Fruit fly (Drosophila melanogaster) whole organism, embryonic: Measurements from ENCODE around the gene Ubi-p5E.
A peak's percentile ranks its signal among the peaks of the same experiment; 100 is the strongest.

Source experiments
- ATbp ChIP-seq: fragments of 200-800 bp; sonication (Bioruptor generic); optimal IDR thresholded peaks from 2 replicates; lab custom pipeline; 2017; ENCODE audit warnings: missing biosample characterization, mild to moderate bottlenecking, missing genetic modification characterization, missing genetic modification reagents
- CG10321 ChIP-seq: fragments of 200-800 bp; sonication (Bioruptor generic); IDR thresholded peaks from 2 replicates; pipeline ENCODE4 v1.3.6; 2022; ENCODE audit warnings: missing biosample characterization, missing genetic modification characterization
- CG10979 ChIP-seq: fragments of 200-800 bp; sonication (Bioruptor generic); optimal IDR thresholded peaks from 2 replicates; lab custom pipeline; 2018; ENCODE audit warnings: missing biosample characterization, mild to moderate bottlenecking, missing genetic modification characterization, moderate library complexity
- CG12744 ChIP-seq: fragments of 200-800 bp; sonication (Bioruptor generic); optimal IDR thresholded peaks from 2 replicates; lab custom pipeline; 2016; ENCODE audit warnings: missing biosample characterization, missing genetic modification characterization
- CG13123 ChIP-seq: fragments of 200-800 bp; sonication (Bioruptor generic); optimal IDR thresholded peaks from 2 replicates; lab custom pipeline; 2016; ENCODE audit warnings: missing biosample characterization, missing genetic modification characterization
- CG13296 ChIP-seq: fragments of 200-800 bp; sonication (Bioruptor generic); optimal IDR thresholded peaks from 3 replicates; lab custom pipeline; 2018; ENCODE audit warnings: missing biosample characterization, mild to moderate bottlenecking, missing genetic modification characterization
- CG16815 ChIP-seq: fragments of 200-800 bp; sonication (Bioruptor generic); optimal IDR thresholded peaks from 3 replicates; lab custom pipeline; 2017; ENCODE audit warnings: missing biosample characterization, mild to moderate bottlenecking, missing genetic modification characterization
- CG2120 ChIP-seq: fragments of 200-800 bp; sonication (Bioruptor generic); optimal IDR thresholded peaks from 3 replicates; lab custom pipeline; 2016; ENCODE audit warnings: missing biosample characterization, missing genetic modification characterization
- CG2199 ChIP-seq: fragments of 200-800 bp; sonication (Bioruptor generic); IDR thresholded peaks from 3 replicates; pipeline ENCODE4 v1.3.6; 2022; ENCODE audit warnings: missing biosample characterization, missing genetic modification characterization
- CG3407 ChIP-seq: fragments of 200-800 bp; sonication (Bioruptor generic); optimal IDR thresholded peaks from 2 replicates; lab custom pipeline; 2018; ENCODE audit warnings: missing biosample characterization, mild to moderate bottlenecking, missing genetic modification characterization
- CG34376 ChIP-seq: fragments of 200-800 bp; sonication (Bioruptor generic); optimal IDR thresholded peaks from 2 replicates; lab custom pipeline; 2018; ENCODE audit warnings: missing biosample characterization, mild to moderate bottlenecking, missing genetic modification characterization
- CG3995 ChIP-seq: fragments of 200-800 bp; sonication (Bioruptor generic); optimal IDR thresholded peaks from 3 replicates; lab custom pipeline; 2016; ENCODE audit warnings: missing biosample characterization, missing genetic modification characterization
- CG4424 ChIP-seq: fragments of 200-800 bp; sonication (Bioruptor generic); optimal IDR thresholded peaks from 3 replicates; lab custom pipeline; 2016; ENCODE audit warnings: missing biosample characterization, missing genetic modification characterization
- CG6654 ChIP-seq: fragments of 200-800 bp; sonication (Bioruptor generic); optimal IDR thresholded peaks from 2 replicates; lab custom pipeline; 2017; ENCODE audit warnings: missing biosample characterization, mild to moderate bottlenecking, missing genetic modification characterization
- CG6791 ChIP-seq: fragments of 200-800 bp; sonication (Bioruptor generic); IDR thresholded peaks from 3 replicates; pipeline ENCODE4 v1.3.6; 2022; ENCODE audit warnings: missing biosample characterization, missing genetic modification characterization; ENCODE audit not compliant: partially characterized antibody
- CG6813 ChIP-seq: fragments of 200-800 bp; sonication (Bioruptor generic); optimal IDR thresholded peaks from 2 replicates; lab custom pipeline; 2017; ENCODE audit warnings: missing biosample characterization, missing genetic modification characterization, mild to moderate bottlenecking, moderate library complexity, missing genetic modification reagents
- CTCF ChIP-seq: fragments of 200-800 bp; sonication (Bioruptor generic); optimal IDR thresholded peaks from 2 replicates; lab custom pipeline; 2017; ENCODE audit warnings: missing biosample characterization, mild to moderate bottlenecking, missing genetic modification characterization, moderate library complexity
- Camta ChIP-seq: fragments of 200-800 bp; sonication (Bioruptor generic); optimal IDR thresholded peaks from 2 replicates; lab custom pipeline; 2016; ENCODE audit warnings: missing biosample characterization, missing genetic modification characterization
- Dip2 ChIP-seq: fragments of 200-800 bp; sonication (Bioruptor generic); IDR thresholded peaks from 2 replicates; pipeline ENCODE4 v1.3.6; 2022; ENCODE audit warnings: missing biosample characterization, missing genetic modification characterization
- Dll ChIP-seq: fragments of 200-800 bp; sonication (Bioruptor generic); IDR thresholded peaks from 4 replicates; pipeline ENCODE4 v1.3.6; 2022; ENCODE audit warnings: missing biosample characterization, missing genetic modification characterization; ENCODE audit not compliant: partially characterized antibody
- Doc3 ChIP-seq: fragments of 200-800 bp; sonication (Bioruptor generic); IDR thresholded peaks from 3 replicates; pipeline ENCODE4 v1.3.6; 2022; ENCODE audit warnings: missing biosample characterization, missing genetic modification characterization; ENCODE audit not compliant: partially characterized antibody
- Hr3 ChIP-seq: fragments of 200-800 bp; sonication (Bioruptor generic); optimal IDR thresholded peaks from 3 replicates; lab custom pipeline; 2016; ENCODE audit warnings: missing biosample characterization, missing genetic modification characterization
- Pdp1 ChIP-seq, 2 experiments: fragments of 200-800 bp; sonication (Bioruptor generic); optimal IDR thresholded peaks; 3 replicates each; lab custom pipeline; 2016; ENCODE audit warnings: missing biosample characterization in 2 of 2, missing genetic modification characterization in 2 of 2, mild to moderate bottlenecking in 1 of 2, moderate library complexity in 1 of 2
- Sox102F ChIP-seq: fragments of 200-800 bp; sonication (Bioruptor generic); optimal IDR thresholded peaks from 2 replicates; lab custom pipeline; 2018; ENCODE audit warnings: missing biosample characterization, mild to moderate bottlenecking, missing genetic modification characterization, moderate library complexity
- ase ChIP-seq: fragments of 200-800 bp; sonication (Bioruptor generic); IDR thresholded peaks from 3 replicates; pipeline ENCODE4 v1.3.6; 2022; ENCODE audit warnings: missing biosample characterization, missing genetic modification characterization
- az2 ChIP-seq: fragments of 200-800 bp; sonication (Bioruptor generic); optimal IDR thresholded peaks from 3 replicates; lab custom pipeline; 2016; ENCODE audit warnings: missing biosample characterization, missing genetic modification characterization
- bowl ChIP-seq: fragments of 200-800 bp; sonication (Bioruptor generic); IDR thresholded peaks from 2 replicates; pipeline ENCODE4 v1.3.6; 2022; ENCODE audit warnings: missing biosample characterization, missing genetic modification characterization
- chinmo ChIP-seq: fragments of 200-800 bp; sonication (Bioruptor generic); IDR thresholded peaks from 4 replicates; pipeline ENCODE4 v1.3.6; 2022; ENCODE audit warnings: missing biosample characterization, missing genetic modification characterization; ENCODE audit not compliant: partially characterized antibody
- inv ChIP-seq: fragments of 200-800 bp; sonication (Bioruptor generic); IDR thresholded peaks from 2 replicates; pipeline ENCODE4 v1.3.6; 2022; ENCODE audit warnings: missing biosample characterization, missing genetic modification characterization; ENCODE audit not compliant: partially characterized antibody
- kah ChIP-seq: fragments of 200-800 bp; sonication (Bioruptor generic); optimal IDR thresholded peaks from 2 replicates; lab custom pipeline; 2018; ENCODE audit warnings: missing biosample characterization, mild to moderate bottlenecking, missing genetic modification characterization
- mld ChIP-seq: fragments of 200-800 bp; sonication (Bioruptor generic); IDR thresholded peaks from 3 replicates; pipeline ENCODE4 v1.3.6; 2022; ENCODE audit warnings: missing biosample characterization, missing genetic modification characterization; ENCODE audit not compliant: partially characterized antibody
- nerfin-1 ChIP-seq: fragments of 200-800 bp; sonication (Bioruptor generic); optimal IDR thresholded peaks from 3 replicates; lab custom pipeline; 2019; ENCODE audit warnings: missing biosample characterization, mild to moderate bottlenecking, missing genetic modification characterization, moderate library complexity
- nerfin-2 ChIP-seq: fragments of 200-800 bp; sonication (Bioruptor generic); IDR thresholded peaks from 2 replicates; pipeline ENCODE4 v1.3.6; 2022; ENCODE audit warnings: missing biosample characterization, missing genetic modification characterization; ENCODE audit not compliant: partially characterized antibody
- pros ChIP-seq: fragments of 200-800 bp; sonication (Bioruptor generic); optimal IDR thresholded peaks from 3 replicates; lab custom pipeline; 2019; ENCODE audit warnings: missing biosample characterization, mild to moderate bottlenecking, missing genetic modification characterization, moderate library complexity
- rib ChIP-seq: fragments of 200-800 bp; sonication (Bioruptor generic); IDR thresholded peaks from 2 replicates; pipeline ENCODE4 v1.3.6; 2022; ENCODE audit warnings: missing biosample characterization, missing genetic modification characterization
- scrt ChIP-seq: fragments of 200-800 bp; sonication (Bioruptor generic); optimal IDR thresholded peaks from 2 replicates; lab custom pipeline; 2018; ENCODE audit warnings: missing biosample characterization, mild to moderate bottlenecking, missing genetic modification characterization, moderate library complexity
- sim ChIP-seq: fragments of 200-800 bp; sonication (Bioruptor generic); IDR thresholded peaks from 2 replicates; pipeline ENCODE4 v1.3.6; 2022; ENCODE audit warnings: missing biosample characterization, missing genetic modification characterization
- slbo ChIP-seq: fragments of 200-800 bp; sonication (Bioruptor generic); IDR thresholded peaks from 2 replicates; pipeline ENCODE4 v1.3.6; 2022; ENCODE audit warnings: missing biosample characterization, missing genetic modification characterization
- sna ChIP-seq: fragments of 200-800 bp; sonication (Bioruptor generic); IDR thresholded peaks from 2 replicates; pipeline ENCODE4 v1.3.6; 2022; ENCODE audit warnings: missing biosample characterization, missing genetic modification characterization; ENCODE audit not compliant: partially characterized antibody
- unc-4 ChIP-seq: fragments of 200-800 bp; sonication (Bioruptor generic); IDR thresholded peaks from 2 replicates; pipeline ENCODE4 v1.3.6; 2022; ENCODE audit warnings: missing biosample characterization, missing genetic modification characterization; ENCODE audit not compliant: partially characterized antibody
- wor ChIP-seq: fragments of 200-800 bp; sonication (Bioruptor generic); IDR thresholded peaks from 2 replicates; pipeline ENCODE4 v1.3.6; 2022; ENCODE audit warnings: missing biosample characterization, missing genetic modification characterization
- zen ChIP-seq: fragments of 200-800 bp; sonication (Bioruptor generic); optimal IDR thresholded peaks from 3 replicates; lab custom pipeline; 2018; ENCODE audit warnings: missing biosample characterization, mild to moderate bottlenecking, missing genetic modification characterization, moderate library complexity

Ubi-p5E gene

DNA sequence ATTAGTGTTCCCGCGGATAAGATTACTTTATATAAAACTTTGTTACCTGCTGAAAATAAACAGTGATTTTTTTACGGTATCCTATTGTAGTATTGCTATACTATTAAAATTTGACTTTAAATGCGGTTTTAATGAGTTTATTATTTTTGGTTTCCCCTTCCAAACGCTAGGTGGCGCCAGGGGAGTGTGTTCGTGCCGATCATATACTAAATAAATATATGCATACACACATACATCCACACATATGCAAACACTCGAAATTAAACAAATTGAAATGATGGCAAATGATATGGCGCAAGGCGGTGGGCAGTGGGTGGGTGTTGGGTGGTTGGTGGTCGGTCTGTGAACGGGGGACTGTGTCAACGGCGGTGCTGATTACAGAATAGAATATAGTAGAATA is 25.7 kb downstream of the Ubi-p5E start (continued):
- TF ChIP-seq sim (GFP tag; lab: Robert Waterston, UW) (no peak), nerfin-2 (no peak), Dip2 (no peak), CG2199 (GFP tag; lab: Robert Waterston, UW) (no peak), CG34376 (GFP tag; lab: Kevin White, UChicago) (no peak), Sox102F (GFP tag; lab: Kevin White, UChicago) (peak; percentile 12), CG6791 (no peak), sna (no peak), CG16815 (GFP tag; lab: Kevin White, UChicago) (no peak), Hr3 (GFP tag; lab: Kevin White, UChicago) (no peak), pros (no peak), ATbp (GFP tag; lab: Kevin White, UChicago) (peak; percentile 54), scrt (GFP tag; lab: Kevin White, UChicago) (no peak), Doc3 (GFP tag; lab: Robert Waterston, UW) (no peak), wor (no peak), nerfin-1 (tag; lab: Kevin White, UChicago) (no peak), slbo (GFP tag; lab: Robert Waterston, UW) (no peak), CG12744 (GFP tag; lab: Kevin White, UChicago) (no peak), Dll (no peak), CG10979 (tag; lab: Kevin White, UChicago) (peak; percentile 79), CG6813 (peak; percentile 8), CG2120 (GFP tag; lab: Kevin White, UChicago) (no peak), CG6654 (GFP tag; lab: Kevin White, UChicago) (no peak), mld (GFP tag; lab: Robert Waterston, UW) (no peak), CG13296 (GFP tag; lab: Kevin White, UChicago) (peak; percentile 13), bowl (GFP tag; lab: Robert Waterston, UW) (no peak), ase (GFP tag; lab: Robert Waterston, UW) (no peak), CG13123 (GFP tag; lab: Kevin White, UChicago) (no peak), CG4424 (GFP tag; lab: Kevin White, UChicago) (no peak), kah (GFP tag; lab: Kevin White, UChicago) (no peak), rib (GFP tag; lab: Robert Waterston, UW) (no peak), CG3995 (GFP tag; lab: Kevin White, UChicago) (no peak), az2 (GFP tag; lab: Kevin White, UChicago) (no peak), zen (tag; lab: Kevin White, UChicago) (peak; percentile 57), CTCF (GFP tag; lab: Kevin White, UChicago) (peak; percentile 90), chinmo (GFP tag; lab: Robert Waterston, UW) (0 out of 4 replicates have a peak, but pooled peaks have one; percentile 38), Pdp1 (GFP tag; optimal IDR thresholded peaks at IDR 0.05; lab: Kevin White, UChicago) (no peak), inv (GFP tag; lab: Robert Waterston, UW) (no peak), Camta (GFP tag; lab: Kevin White, UChicago) (no peak), CG10321 (GFP tag; lab: Robert Waterston, UW) (no peak), unc-4 (GFP tag; lab: Robert Waterston, UW) (no peak), CG3407 (GFP tag; lab: Kevin White, UChicago) (peak; percentile 6)
